Worm (Caenorhabditis elegans): ENCODE measurements around the gene vig-1.
A peak's percentile ranks its signal among the peaks of the same experiment; 100 is the strongest.

Gene vig-1

ce11 chrII:1309892-1310516 is 10.8 kb upstream of the vig-1 start, which contains the start of the genes alh-6 and fcho-1:
alh-6 (minus strand) TSS chrII:1310133.
fcho-1 (plus strand) TSS chrII:1310515.
- TF ChIP-seq bed-2 (GFP tag; IDR thresholded peaks at IDR 0.05): no peak
- no peak for TF ChIP-seq unc-130 (GFP tag; optimal IDR thresholded peaks at IDR 0.05)
- no peak for TF ChIP-seq lir-1 (GFP tag; conservative IDR thresholded peaks at IDR 0.05)
- TF ChIP-seq nfya-1 (tag; optimal IDR thresholded peaks at IDR 0.05; ENCODE audit: borderline replicate concordance, insufficient read depth): no peak
- peak; percentile 46 for TF ChIP-seq D2030.7 (GFP tag; IDR thresholded peaks at IDR 0.05)
- no peak for TF ChIP-seq hrde-1 (tag; optimal IDR thresholded peaks at IDR 0.05; ENCODE audit: borderline replicate concordance)
- TF ChIP-seq madf-6 (GFP tag; IDR thresholded peaks at IDR 0.05): peak; percentile 74
- no peak for TF ChIP-seq hmg-20 (GFP tag; IDR thresholded peaks at IDR 0.05)
- TF ChIP-seq egl-44 (GFP tag; IDR thresholded peaks at IDR 0.05): no peak
- peak; percentile 55 for TF ChIP-seq ceh-27 (GFP tag; optimal IDR thresholded peaks at IDR 0.05)
- TF ChIP-seq ztf-18 (tag; optimal IDR thresholded peaks at IDR 0.05): no peak
- no peak for TF ChIP-seq somi-1 (GFP tag; optimal IDR thresholded peaks at IDR 0.05)
- TF ChIP-seq ceh-91 (GFP tag; IDR thresholded peaks at IDR 0.05): no peak
- peak; percentile 84 for TF ChIP-seq F33H1.4 (GFP tag; IDR thresholded peaks at IDR 0.05)
- no peak for TF ChIP-seq nhr-90 (tag; optimal IDR thresholded peaks at IDR 0.05)
- no peak for TF ChIP-seq F39B2.1 (GFP tag; IDR thresholded peaks at IDR 0.05)
- TF ChIP-seq ztf-25 (GFP tag; IDR thresholded peaks at IDR 0.05): no peak
- TF ChIP-seq cebp-2 (GFP tag; IDR thresholded peaks at IDR 0.05): no peak
- no peak for TF ChIP-seq cebp-1 (GFP tag; IDR thresholded peaks at IDR 0.05)
- TF ChIP-seq cebp-1 (tag; optimal IDR thresholded peaks at IDR 0.05): peak; percentile 2
- no peak for TF ChIP-seq snpc-1.1 (tag; optimal IDR thresholded peaks at IDR 0.05; ENCODE audit: insufficient read depth)
- TF ChIP-seq hlh-26 (GFP tag; conservative IDR thresholded peaks at IDR 0.05): no peak
- TF ChIP-seq lag-1 (GFP tag; IDR thresholded peaks at IDR 0.05): no peak
- peak; percentile 8; the same call in 1 of the 2 replicates for TF ChIP-seq hmg-1.2 (GFP tag; IDR thresholded peaks at IDR 0.05)
- TF ChIP-seq Y95B8A.8 (GFP tag; IDR thresholded peaks at IDR 0.05): no peak
- TF ChIP-seq dox-1 (GFP tag; IDR thresholded peaks at IDR 0.05): peak; percentile 38; the same call in 1 of the 2 replicates
- TF ChIP-seq lin-54 (GFP tag; optimal IDR thresholded peaks at IDR 0.05): peak; percentile 36
- TF ChIP-seq efl-1 (GFP tag; optimal IDR thresholded peaks at IDR 0.05): peak; percentile 7
- peak; percentile 27; the same call in 1 of the 2 replicates for TF ChIP-seq madf-8 (GFP tag; conservative IDR thresholded peaks at IDR 0.05)
- no peak for TF ChIP-seq chd-7 (tag; optimal IDR thresholded peaks at IDR 0.05)
- TF ChIP-seq mcd-1 (GFP tag; IDR thresholded peaks at IDR 0.05): peak; percentile 55
- no peak for TF ChIP-seq C06A6.2 (GFP tag; conservative IDR thresholded peaks at IDR 0.05)
- no peak for TF ChIP-seq ztf-22 (GFP tag; optimal IDR thresholded peaks at IDR 0.05)
- TF ChIP-seq lsl-1 (GFP tag; optimal IDR thresholded peaks at IDR 0.05): peak; percentile 87
- no peak for TF ChIP-seq akir-1 (GFP tag; optimal IDR thresholded peaks at IDR 0.05)
- TF ChIP-seq ekl-4 (GFP tag; IDR thresholded peaks at IDR 0.05): no peak
- TF ChIP-seq nhr-179 (tag; optimal IDR thresholded peaks at IDR 0.05): no peak
- TF ChIP-seq ztf-6 (GFP tag; IDR thresholded peaks at IDR 0.05): no peak
- peak; percentile 66 for TF ChIP-seq xnd-1 (tag; optimal IDR thresholded peaks at IDR 0.05)
- TF ChIP-seq mes-4 (tag; optimal IDR thresholded peaks at IDR 0.05): no peak
- peak; percentile 25 for TF ChIP-seq F49E8.2 (tag; optimal IDR thresholded peaks at IDR 0.05; ENCODE audit: insufficient read depth)
- no peak for TF ChIP-seq lin-35 (GFP tag; optimal IDR thresholded peaks at IDR 0.05)
- TF ChIP-seq F57C9.4 (tag; optimal IDR thresholded peaks at IDR 0.05): no peak
- TF ChIP-seq ceh-40 (GFP tag; IDR thresholded peaks at IDR 0.05): no peak

Data from whole organism, young adult.